Fruit fly (Drosophila melanogaster): ENCODE measurements around the gene kel.

Gene kel

dm6 chr2L:18137591-18138247 lies at the start of gene kel (continued):
- TF ChIP-seq Hr4 (GFP tag; optimal IDR thresholded peaks at IDR 0.05) (peak; percentile 19), CG8119 (GFP tag; IDR thresholded peaks at IDR 0.05) (peak; percentile 41; the same call in 1 of the 3 replicates), Sox102F (GFP tag; optimal IDR thresholded peaks at IDR 0.05) (no peak), CG6854 (GFP tag; optimal IDR thresholded peaks at IDR 0.05) (peak; percentile 61), cyc (GFP tag; optimal IDR thresholded peaks at IDR 0.05) (peak; percentile 23), fd85E (GFP tag; optimal IDR thresholded peaks at IDR 0.05) (no peak), topi (GFP tag; optimal IDR thresholded peaks at IDR 0.05) (no peak), Hr38 (GFP tag; optimal IDR thresholded peaks at IDR 0.05) (no peak), CG11902 (GFP tag; optimal IDR thresholded peaks at IDR 0.05) (no peak)

dm6 chr2L:18186695-18187094 lies 48.8 kb upstream of the kel start:
- TF ChIP-seq CG8119 (GFP tag; IDR thresholded peaks at IDR 0.05) (no peak), Hr39 (GFP tag; optimal IDR thresholded peaks at IDR 0.05) (peak; percentile 2), Eip78C (GFP tag) (peak; percentile 25), CG6163 (GFP tag; IDR thresholded peaks at IDR 0.05) (0 out of 3 replicates have a peak, but pooled peaks have one; percentile 28), CG3032 (tag; optimal IDR thresholded peaks at IDR 0.05) (no peak)

- no peak for TF ChIP-seq CG3032 (tag; optimal IDR thresholded peaks at IDR 0.05)
- TF ChIP-seq CG11902 (GFP tag; optimal IDR thresholded peaks at IDR 0.05) = no peak
- TF ChIP-seq Blimp-1 (GFP tag; optimal IDR thresholded peaks at IDR 0.05) = no peak
- peak in 1 of 2 experiments; percentile 61 for TF ChIP-seq salr (GFP tag; optimal IDR thresholded peaks at IDR 0.05)
- TF ChIP-seq CG11294 (GFP tag; IDR thresholded peaks at IDR 0.05) = peak; percentile 81; the same call in 1 of the 2 replicates
- peak; percentile 31 for TF ChIP-seq CG6792 (GFP tag; optimal IDR thresholded peaks at IDR 0.05)
- TF ChIP-seq vri (GFP tag; optimal IDR thresholded peaks at IDR 0.05) = no peak
- TF ChIP-seq CG6276 (GFP tag; optimal IDR thresholded peaks at IDR 0.05) = peak; percentile 77
- TF ChIP-seq CG8119 (GFP tag; IDR thresholded peaks at IDR 0.05) = peak; percentile 83
- TF ChIP-seq CG4318 (GFP tag; optimal IDR thresholded peaks at IDR 0.05) = peak; percentile 59
- TF ChIP-seq Hr39 (GFP tag; optimal IDR thresholded peaks at IDR 0.05) = no peak
- TF ChIP-seq Eip75B (GFP tag; optimal IDR thresholded peaks at IDR 0.05) = peak; percentile 32
- TF ChIP-seq Sox15 (GFP tag; optimal IDR thresholded peaks at IDR 0.05) = no peak
- no peak for TF ChIP-seq CG8319 (GFP tag; optimal IDR thresholded peaks at IDR 0.05)
- TF ChIP-seq cyc (GFP tag; optimal IDR thresholded peaks at IDR 0.05) = no peak
- TF ChIP-seq CG9139 (GFP tag; optimal IDR thresholded peaks at IDR 0.05) = no peak
- TF ChIP-seq fd85E (GFP tag; optimal IDR thresholded peaks at IDR 0.05) = no peak
- TF ChIP-seq topi (GFP tag; optimal IDR thresholded peaks at IDR 0.05) = no peak
- TF ChIP-seq spab (GFP tag; optimal IDR thresholded peaks at IDR 0.05) = peak; percentile 38
- TF ChIP-seq Ets96B (tag; optimal IDR thresholded peaks at IDR 0.05) = peak; percentile 72
- no peak for TF ChIP-seq Eip93F (GFP tag; optimal IDR thresholded peaks at IDR 0.05)
- peak; percentile 66 for TF ChIP-seq svp (GFP tag)
- peak; percentile 0 for TF ChIP-seq lz (GFP tag; optimal IDR thresholded peaks at IDR 0.05)
- no peak for TF ChIP-seq fkh (GFP tag; optimal IDR thresholded peaks at IDR 0.05)
- peak; percentile 26 for TF ChIP-seq CG16779 (tag; optimal IDR thresholded peaks at IDR 0.05)
- no peak for TF ChIP-seq dac (GFP tag; optimal IDR thresholded peaks at IDR 0.05)
- no peak for TF ChIP-seq Ets21C (GFP tag; optimal IDR thresholded peaks at IDR 0.05)
- TF ChIP-seq Met (GFP tag; optimal IDR thresholded peaks at IDR 0.05) = peak; percentile 32
- peak; percentile 20 for TF ChIP-seq CG6808 (GFP tag; optimal IDR thresholded peaks at IDR 0.05)
- no peak for TF ChIP-seq Smox (GFP tag; optimal IDR thresholded peaks at IDR 0.05)
- peak; percentile 52 for TF ChIP-seq OdsH (GFP tag; optimal IDR thresholded peaks at IDR 0.05)
- TF ChIP-seq CG6163 (GFP tag; IDR thresholded peaks at IDR 0.05) = peak; percentile 61; the same call in 2 of the 3 replicates
- TF ChIP-seq CG7368 (GFP tag; optimal IDR thresholded peaks at IDR 0.05) = no peak
- TF ChIP-seq fd59A (GFP tag; optimal IDR thresholded peaks at IDR 0.05) = no peak
- peak; percentile 23 for TF ChIP-seq CG11762 (GFP tag; optimal IDR thresholded peaks at IDR 0.05; ENCODE audit: insufficient read depth)
- peak; percentile 83 for TF ChIP-seq CG32006 (GFP tag; optimal IDR thresholded peaks at IDR 0.05)
- peak; percentile 5 for TF ChIP-seq Sox14 (GFP tag; optimal IDR thresholded peaks at IDR 0.05)
- TF ChIP-seq CG6854 (GFP tag; optimal IDR thresholded peaks at IDR 0.05) = no peak
- TF ChIP-seq CG10631 (GFP tag; optimal IDR thresholded peaks at IDR 0.05) = peak; percentile 60
- peak; percentile 42 for TF ChIP-seq CG10669 (GFP tag; optimal IDR thresholded peaks at IDR 0.05)
- TF ChIP-seq CG1621 (tag; optimal IDR thresholded peaks at IDR 0.05) = no peak
These were observed 46.9 kb upstream of the kel start, which contains the start of gene Ptp36E for dm6 chr2L:18184648-18185243. Gene Ptp36E (minus strand): TSS chr2L:18185007.
